Worm (Caenorhabditis elegans): ENCODE measurements around the gene ric-3.

Gene ric-3

ce11 chrIV:7817852-7818251 lies at the start of gene ric-3:
Gene ric-3 (plus strand): TSS chrIV:7818251.
- TF ChIP-seq lim-6 (tag; optimal IDR thresholded peaks at IDR 0.05) = peak; percentile 30
- TF ChIP-seq pros-1 (tag; optimal IDR thresholded peaks at IDR 0.05) = peak; percentile 11
- peak; percentile 7 for TF ChIP-seq ceh-34 (tag; optimal IDR thresholded peaks at IDR 0.05)
- TF ChIP-seq ceh-24 (tag; optimal IDR thresholded peaks at IDR 0.05) = no peak
- TF ChIP-seq ceh-22 (tag; optimal IDR thresholded peaks at IDR 0.05) = no peak
- peak; percentile 84 for TF ChIP-seq ceh-48 (tag; optimal IDR thresholded peaks at IDR 0.05)
- no peak for TF ChIP-seq elt-2 (tag; optimal IDR thresholded peaks at IDR 0.05)
- peak; percentile 18 for TF ChIP-seq ceh-19 (GFP tag; optimal IDR thresholded peaks at IDR 0.05)
- peak; percentile 80 for TF ChIP-seq unc-55 (GFP tag; optimal IDR thresholded peaks at IDR 0.05)
- TF ChIP-seq tbx-2 (tag; optimal IDR thresholded peaks at IDR 0.05) = peak; percentile 38
- peak; percentile 70 for TF ChIP-seq ceh-31 (tag; optimal IDR thresholded peaks at IDR 0.05)
- TF ChIP-seq K09A11.1 (tag; optimal IDR thresholded peaks at IDR 0.05; ENCODE audit: insufficient read depth) = no peak
- peak; percentile 74 for TF ChIP-seq unc-42 (tag; optimal IDR thresholded peaks at IDR 0.05)
- TF ChIP-seq fax-1 (tag; optimal IDR thresholded peaks at IDR 0.05) = no peak
- no peak for TF ChIP-seq ref-2 (tag; optimal IDR thresholded peaks at IDR 0.05)
- no peak for TF ChIP-seq mec-3 (tag; optimal IDR thresholded peaks at IDR 0.05; ENCODE audit: borderline replicate concordance)
- no peak for TF ChIP-seq ceh-9 (tag; optimal IDR thresholded peaks at IDR 0.05)
- TF ChIP-seq ttx-3 (tag; optimal IDR thresholded peaks at IDR 0.05) = no peak
- no peak for TF ChIP-seq hlh-15 (tag; optimal IDR thresholded peaks at IDR 0.05)
- TF ChIP-seq nfya-1 (tag; optimal IDR thresholded peaks at IDR 0.05) = peak; percentile 78
- TF ChIP-seq hlh-8 (tag; optimal IDR thresholded peaks at IDR 0.05) = peak; percentile 73
- peak; percentile 46 for TF ChIP-seq ceh-18 (tag; optimal IDR thresholded peaks at IDR 0.05)
- TF ChIP-seq unc-3 (GFP tag; conservative IDR thresholded peaks at IDR 0.05) = no peak
- TF ChIP-seq unc-3 (tag; optimal IDR thresholded peaks at IDR 0.05) = no peak
- no peak for TF ChIP-seq ztf-16 (tag; optimal IDR thresholded peaks at IDR 0.05)
- TF ChIP-seq dmd-4 (tag; optimal IDR thresholded peaks at IDR 0.05; ENCODE audit: borderline replicate concordance) = peak; percentile 13

ce11 chrIV:7770162-7770561 lies 47.9 kb upstream of the ric-3 start, which contains the start of gene rdl-1:
Gene rdl-1 (minus strand): TSS chrIV:7770262.
- TF ChIP-seq odd-2 (tag; optimal IDR thresholded peaks at IDR 0.05) = no peak
- TF ChIP-seq pat-9 (tag; optimal IDR thresholded peaks at IDR 0.05) = no peak
- no peak for TF ChIP-seq npax-4 (tag; optimal IDR thresholded peaks at IDR 0.05)
- no peak for TF ChIP-seq che-1 (tag; optimal IDR thresholded peaks at IDR 0.05)
- TF ChIP-seq nfya-1 (tag; optimal IDR thresholded peaks at IDR 0.05) = no peak
- no peak for TF ChIP-seq ets-4 (tag; optimal IDR thresholded peaks at IDR 0.05)
- no peak for TF ChIP-seq hlh-15 (tag; optimal IDR thresholded peaks at IDR 0.05)
- no peak for TF ChIP-seq hlh-30 (tag; optimal IDR thresholded peaks at IDR 0.05; ENCODE audit: insufficient read depth)
- no peak for TF ChIP-seq lim-6 (tag; optimal IDR thresholded peaks at IDR 0.05)
- TF ChIP-seq ceh-2 (tag; optimal IDR thresholded peaks at IDR 0.05) = no peak
- no peak for TF ChIP-seq C08G9.2 (tag; optimal IDR thresholded peaks at IDR 0.05)
- TF ChIP-seq dmd-4 (tag; optimal IDR thresholded peaks at IDR 0.05; ENCODE audit: borderline replicate concordance) = no peak
- TF ChIP-seq sox-4 (tag; optimal IDR thresholded peaks at IDR 0.05) = no peak

ce11 chrIV:7774206-7774605 lies 43.8 kb upstream of the ric-3 start, which contains the start of the genes hcf-1 and swd-2.2:
Gene hcf-1 (minus strand): TSS chrIV:7774275.
Gene swd-2.2 (plus strand): TSS chrIV:7774411.
- TF ChIP-seq nfya-1 (tag; optimal IDR thresholded peaks at IDR 0.05) (peak; percentile 18), elt-4 (tag; optimal IDR thresholded peaks at IDR 0.05) (no peak)

- TF ChIP-seq syd-9 (tag; optimal IDR thresholded peaks at IDR 0.05) (no peak), fax-1 (tag; optimal IDR thresholded peaks at IDR 0.05) (no peak), pag-3 (tag; optimal IDR thresholded peaks at IDR 0.05; ENCODE audit: borderline replicate concordance) (no peak), ztf-16 (tag; optimal IDR thresholded peaks at IDR 0.05) (no peak), ceh-34 (tag; optimal IDR thresholded peaks at IDR 0.05) (no peak), nfya-1 (tag; optimal IDR thresholded peaks at IDR 0.05) (no peak), elt-2 (tag; optimal IDR thresholded peaks at IDR 0.05) (no peak), F13H6.1 (tag; optimal IDR thresholded peaks at IDR 0.05) (no peak), ceh-24 (tag; optimal IDR thresholded peaks at IDR 0.05) (no peak), ceh-31 (tag; optimal IDR thresholded peaks at IDR 0.05) (no peak), tbx-7 (tag; optimal IDR thresholded peaks at IDR 0.05) (no peak), unc-42 (tag; optimal IDR thresholded peaks at IDR 0.05) (no peak), ceh-22 (tag; optimal IDR thresholded peaks at IDR 0.05) (no peak), odd-2 (tag; optimal IDR thresholded peaks at IDR 0.05) (no peak), pha-4 (tag; optimal IDR thresholded peaks at IDR 0.05) (no peak), madf-2 (tag; optimal IDR thresholded peaks at IDR 0.05) (no peak), unc-86 (tag; optimal IDR thresholded peaks at IDR 0.05) (no peak), rnt-1 (tag; optimal IDR thresholded peaks at IDR 0.05) (no peak), ceh-14 (tag; optimal IDR thresholded peaks at IDR 0.05) (no peak), dmd-4 (tag; optimal IDR thresholded peaks at IDR 0.05; ENCODE audit: borderline replicate concordance) (no peak)
These were observed 42.3 kb upstream of the ric-3 start, which contains the start of gene swd-2.1 for ce11 chrIV:7775725-7776124. Gene swd-2.1 (plus strand): TSS chrIV:7776025.
